Fruit fly (Drosophila melanogaster) whole organism, embryonic: ENCODE results near the gene Pif1.

ENCODE experiments used
- Ada2b ChIP-seq: fragments of 200-800 bp; sonication (Bioruptor generic); IDR thresholded peaks from 2 replicates; pipeline ENCODE4 v1.3.6; 2022; ENCODE audit warnings: missing biosample characterization, missing genetic modification characterization
- Atf3 ChIP-seq: fragments of 200-800 bp; sonication (Bioruptor generic); optimal IDR thresholded peaks from 3 replicates; lab custom pipeline; 2016; ENCODE audit warnings: missing biosample characterization, missing genetic modification characterization
- B-H2 ChIP-seq: fragments of 200-800 bp; sonication (Bioruptor generic); optimal IDR thresholded peaks from 2 replicates; lab custom pipeline; 2018; ENCODE audit warnings: missing biosample characterization, mild to moderate bottlenecking, missing genetic modification characterization
- Bgb ChIP-seq: fragments of 200-800 bp; sonication (Bioruptor generic); IDR thresholded peaks from 2 replicates; pipeline ENCODE4 v1.3.6; 2022; ENCODE audit warnings: missing biosample characterization, missing genetic modification characterization; ENCODE audit not compliant: partially characterized antibody
- Bteb2 ChIP-seq: fragments of 200-800 bp; sonication (Bioruptor generic); optimal IDR thresholded peaks from 2 replicates; lab custom pipeline; 2016; ENCODE audit warnings: missing biosample characterization, missing genetic modification characterization
- CG10366 ChIP-seq: fragments of 200-800 bp; sonication (Bioruptor generic); IDR thresholded peaks from 2 replicates; pipeline ENCODE4 v1.3.6; 2022; ENCODE audit warnings: missing biosample characterization, missing genetic modification characterization
- CG10654 ChIP-seq: fragments of 200-800 bp; sonication (Bioruptor generic); optimal IDR thresholded peaks from 2 replicates; lab custom pipeline; 2016; ENCODE audit warnings: missing biosample characterization, missing genetic modification characterization
- CG11093 ChIP-seq: fragments of 200-800 bp; sonication (Bioruptor generic); IDR thresholded peaks from 3 replicates; pipeline ENCODE4 v1.3.6; 2022; ENCODE audit warnings: missing biosample characterization, missing genetic modification characterization
- CG12942 ChIP-seq: fragments of 200-800 bp; sonication (Bioruptor generic); optimal IDR thresholded peaks from 3 replicates; lab custom pipeline; 2016; ENCODE audit warnings: missing biosample characterization, missing genetic modification characterization
- CG13624 ChIP-seq: fragments of 200-800 bp; sonication (Bioruptor generic); optimal IDR thresholded peaks from 2 replicates; lab custom pipeline; 2016; ENCODE audit warnings: missing biosample characterization, missing genetic modification characterization
- CG14014 ChIP-seq: fragments of 200-800 bp; sonication (Bioruptor generic); IDR thresholded peaks from 2 replicates; pipeline ENCODE4 v1.3.6; 2022; ENCODE audit warnings: missing biosample characterization, missing genetic modification characterization
- CG17186 ChIP-seq: fragments of 200-800 bp; sonication (Bioruptor generic); optimal IDR thresholded peaks from 3 replicates; lab custom pipeline; 2017; ENCODE audit warnings: missing biosample characterization, missing genetic modification reagents, missing genetic modification characterization
- CG17912 ChIP-seq: fragments of 200-800 bp; sonication (Bioruptor generic); optimal IDR thresholded peaks from 2 replicates; lab custom pipeline; 2018; ENCODE audit warnings: missing biosample characterization, mild to moderate bottlenecking, missing genetic modification characterization
- CG31224 ChIP-seq: fragments of 200-800 bp; sonication (Bioruptor generic); IDR thresholded peaks from 2 replicates; pipeline ENCODE4 v1.3.6; 2022; ENCODE audit warnings: missing biosample characterization, missing genetic modification characterization
- CG34376 ChIP-seq: fragments of 200-800 bp; sonication (Bioruptor generic); optimal IDR thresholded peaks from 2 replicates; lab custom pipeline; 2018; ENCODE audit warnings: missing biosample characterization, mild to moderate bottlenecking, missing genetic modification characterization
- CG5245 ChIP-seq: fragments of 200-800 bp; sonication (Bioruptor generic); optimal IDR thresholded peaks from 3 replicates; lab custom pipeline; 2016; ENCODE audit warnings: missing biosample characterization, missing genetic modification characterization
- CG6272 ChIP-seq: fragments of 200-800 bp; sonication (Bioruptor generic); IDR thresholded peaks from 2 replicates; pipeline ENCODE4 v1.3.6; 2022; ENCODE audit warnings: missing biosample characterization, missing genetic modification characterization
- CG6683 ChIP-seq: fragments of 200-800 bp; sonication (Bioruptor generic); optimal IDR thresholded peaks from 2 replicates; lab custom pipeline; 2017; ENCODE audit warnings: missing biosample characterization, mild to moderate bottlenecking, missing genetic modification characterization, missing genetic modification reagents
- CG7556 ChIP-seq: fragments of 200-800 bp; sonication (Bioruptor generic); optimal IDR thresholded peaks from 2 replicates; lab custom pipeline; 2017; ENCODE audit warnings: missing biosample characterization, mild to moderate bottlenecking, missing genetic modification characterization
- CG7987 ChIP-seq: fragments of 200-800 bp; sonication (Bioruptor generic); optimal IDR thresholded peaks from 2 replicates; lab custom pipeline; 2018; ENCODE audit warnings: missing biosample characterization, mild to moderate bottlenecking, missing genetic modification characterization, moderate library complexity
- Chrac-16 ChIP-seq: fragments of 200-800 bp; sonication (Bioruptor generic); optimal IDR thresholded peaks from 3 replicates; lab custom pipeline; 2016; ENCODE audit warnings: missing biosample characterization, missing genetic modification characterization
- CrebB ChIP-seq: fragments of 200-800 bp; sonication (Bioruptor generic); optimal IDR thresholded peaks from 3 replicates; lab custom pipeline; 2018; ENCODE audit warnings: missing biosample characterization, mild to moderate bottlenecking, missing genetic modification characterization
- Dbx ChIP-seq: fragments of 200-800 bp; sonication (Bioruptor generic); IDR thresholded peaks from 3 replicates; pipeline ENCODE4 v1.3.6; 2022; ENCODE audit warnings: missing biosample characterization, missing genetic modification characterization
- Fer2 ChIP-seq: fragments of 200-800 bp; sonication (Bioruptor generic); optimal IDR thresholded peaks from 2 replicates; lab custom pipeline; 2018; ENCODE audit warnings: missing biosample characterization, mild to moderate bottlenecking, missing genetic modification characterization, moderate library complexity
- Hr39 ChIP-seq: fragments of >200 bp; optimal IDR thresholded peaks from 2 replicates; lab custom pipeline; 2017
- Hsf ChIP-seq: fragments of 200-800 bp; sonication (Bioruptor generic); optimal IDR thresholded peaks from 3 replicates; lab custom pipeline; 2016; ENCODE audit warnings: missing biosample characterization, missing genetic modification characterization
- Mad ChIP-seq: fragments of 200-800 bp; sonication (Bioruptor generic); optimal IDR thresholded peaks from 2 replicates; lab custom pipeline; 2016; ENCODE audit warnings: missing biosample characterization, missing genetic modification characterization
- Mrtf ChIP-seq: fragments of 200-800 bp; sonication (Bioruptor generic); IDR thresholded peaks from 3 replicates; pipeline ENCODE4 v1.3.6; 2022; ENCODE audit warnings: missing biosample characterization, missing genetic modification characterization
- Nf-YB ChIP-seq: fragments of 200-800 bp; sonication (Bioruptor generic); optimal IDR thresholded peaks from 3 replicates; lab custom pipeline; 2019; ENCODE audit warnings: missing biosample characterization, mild to moderate bottlenecking, missing genetic modification characterization, moderate library complexity
- Nf-YC ChIP-seq: fragments of 200-800 bp; optimal IDR thresholded peaks from 3 replicates; lab custom pipeline; 2019; ENCODE audit warnings: missing biosample characterization, mild to moderate bottlenecking, missing genetic modification characterization, moderate library complexity
- Optix ChIP-seq: fragments of 200-800 bp; sonication (Bioruptor generic); IDR thresholded peaks from 3 replicates; pipeline ENCODE4 v1.3.6; 2022; ENCODE audit warnings: missing biosample characterization, missing genetic modification characterization
- Pdp1 ChIP-seq, 2 experiments: fragments of 200-800 bp; sonication (Bioruptor generic); optimal IDR thresholded peaks; 3 replicates each; lab custom pipeline; 2016; ENCODE audit warnings: missing biosample characterization in 2 of 2, missing genetic modification characterization in 2 of 2, mild to moderate bottlenecking in 1 of 2, moderate library complexity in 1 of 2
- Rx ChIP-seq: fragments of 200-800 bp; sonication (Bioruptor generic); IDR thresholded peaks from 2 replicates; pipeline ENCODE4 v1.3.6; 2022; ENCODE audit warnings: missing biosample characterization, missing genetic modification characterization
- Sin3A ChIP-seq: fragments of >200 bp; optimal IDR thresholded peaks from 2 replicates; lab custom pipeline; 2018
- Tbp ChIP-seq: fragments of >200 bp; optimal IDR thresholded peaks from 2 replicates; lab custom pipeline; 2018; ENCODE audit warnings: missing biosample characterization, missing genetic modification characterization
- Xbp1 ChIP-seq: fragments of 200-800 bp; sonication (Bioruptor generic); optimal IDR thresholded peaks from 3 replicates; lab custom pipeline; 2016; ENCODE audit warnings: missing biosample characterization, mild to moderate bottlenecking, missing genetic modification characterization
- Xrp1 ChIP-seq: fragments of 200-800 bp; sonication (Bioruptor generic); IDR thresholded peaks from 2 replicates; pipeline ENCODE4 v1.3.6; 2022; ENCODE audit warnings: missing biosample characterization, missing genetic modification characterization
- al ChIP-seq: fragments of 200-800 bp; sonication (Bioruptor generic); IDR thresholded peaks from 2 replicates; pipeline ENCODE4 v1.3.6; 2022; ENCODE audit warnings: missing biosample characterization, missing genetic modification characterization
- br ChIP-seq: fragments of >200 bp; optimal IDR thresholded peaks from 2 replicates; lab custom pipeline; 2017
- cad ChIP-seq: fragments of >200 bp; optimal IDR thresholded peaks from 2 replicates; lab custom pipeline; 2017; ENCODE audit warnings: missing biosample characterization, missing genetic modification characterization
- croc ChIP-seq: fragments of 200-800 bp; sonication (Bioruptor generic); conservative IDR thresholded peaks from 3 replicates; pipeline ENCODE4 v1.3.6; 2022; ENCODE audit warnings: missing biosample characterization, missing genetic modification characterization
- ems ChIP-seq: fragments of 200-800 bp; sonication (Bioruptor generic); optimal IDR thresholded peaks from 3 replicates; lab custom pipeline; 2016; ENCODE audit warnings: missing biosample characterization, missing genetic modification characterization
- fd64A ChIP-seq: fragments of 200-800 bp; sonication (Bioruptor generic); optimal IDR thresholded peaks from 3 replicates; lab custom pipeline; 2018; ENCODE audit warnings: missing biosample characterization, mild to moderate bottlenecking, missing genetic modification characterization
- hkb ChIP-seq, 2 experiments: fragments of 200-800 bp in 1 of 2; fragments of >200 bp in 1 of 2; sonication (Bioruptor generic) in 1 of 2; IDR thresholded peaks in 1 of 2; optimal IDR thresholded peaks in 1 of 2; 2 replicates each; pipeline versions ENCODE4 v1.3.6 to Lab custom; 2017 to 2022; ENCODE audit warnings: missing biosample characterization in 1 of 2, missing genetic modification characterization in 1 of 2
- insv ChIP-seq, 2 experiments: fragments of 200-800 bp; sonication (Bioruptor generic); optimal IDR thresholded peaks; 3 replicates each; lab custom pipeline; 2016 to 2018; ENCODE audit warnings: missing biosample characterization in 2 of 2, missing genetic modification characterization in 2 of 2
- lilli ChIP-seq: fragments of 200-800 bp; sonication (Bioruptor generic); optimal IDR thresholded peaks from 3 replicates; lab custom pipeline; 2016; ENCODE audit warnings: missing biosample characterization, missing genetic modification characterization
- lola ChIP-seq, 3 experiments: fragments of >200 bp in 2 of 3; fragments of 200-800 bp in 1 of 3; sonication (Bioruptor generic) in 1 of 3; optimal IDR thresholded peaks; 2 replicates each; lab custom pipeline; 2017 to 2019; ENCODE audit warnings: missing biosample characterization in 3 of 3, missing genetic modification characterization in 3 of 3, mild to moderate bottlenecking in 1 of 3, moderate library complexity in 1 of 3
- luna ChIP-seq: fragments of 200-800 bp; sonication (Bioruptor generic); optimal IDR thresholded peaks from 2 replicates; lab custom pipeline; 2016; ENCODE audit warnings: missing biosample characterization, missing genetic modification characterization
- pita ChIP-seq: fragments of 200-800 bp; sonication (Bioruptor generic); optimal IDR thresholded peaks from 2 replicates; lab custom pipeline; 2017; ENCODE audit warnings: missing biosample characterization, mild to moderate bottlenecking, missing genetic modification characterization
- sisA ChIP-seq: fragments of 200-800 bp; sonication (Bioruptor generic); IDR thresholded peaks from 2 replicates; pipeline ENCODE4 v1.3.6; 2022; ENCODE audit warnings: missing biosample characterization, missing genetic modification characterization
- zen ChIP-seq: fragments of 200-800 bp; sonication (Bioruptor generic); optimal IDR thresholded peaks from 3 replicates; lab custom pipeline; 2018; ENCODE audit warnings: missing biosample characterization, mild to moderate bottlenecking, missing genetic modification characterization, moderate library complexity

Pif1 gene

dm6 chr2L:3457007-3457406 lies 12.8 kb downstream of the Pif1 start, which contains the start of the genes Cog3 and Sec5 (continued):
- TF ChIP-seq Atf3 (GFP tag; lab: Kevin White, UChicago) = peak; percentile 9
- TF ChIP-seq CG7987 = peak; percentile 26
- no peak for TF ChIP-seq luna
- TF ChIP-seq cad (GFP tag; lab: Kevin White, UChicago) = no peak
- peak; percentile 52 for TF ChIP-seq lilli (GFP tag; lab: Kevin White, UChicago)
- TF ChIP-seq Chrac-16 (GFP tag; lab: Kevin White, UChicago) = peak; percentile 61
- peak; percentile 13; the same call in 1 of the 2 replicates for TF ChIP-seq sisA (GFP tag; lab: Robert Waterston, UW)
- peak; percentile 66 for TF ChIP-seq Fer2 (tag; lab: Kevin White, UChicago)
- peak; percentile 58 for TF ChIP-seq Xbp1 (GFP tag; lab: Kevin White, UChicago)
- TF ChIP-seq CG31224 (GFP tag; lab: Robert Waterston, UW) = peak; percentile 46; the same call in 1 of the 2 replicates
- peak; percentile 36 for TF ChIP-seq CG17912 (GFP tag; lab: Kevin White, UChicago)
- 0 out of 2 replicates have a peak, but pooled peaks have one; percentile 21 for TF ChIP-seq CG10366
- no peak for TF ChIP-seq CG13624 (GFP tag; lab: Kevin White, UChicago)
- peak; percentile 47; the same call in 1 of the 2 replicates for TF ChIP-seq CG14014 (GFP tag; lab: Robert Waterston, UW)
- peak; percentile 20 for TF ChIP-seq Bteb2 (GFP tag; lab: Kevin White, UChicago)
- TF ChIP-seq Mrtf (GFP tag; lab: Robert Waterston, UW) = peak; percentile 36; the same call in 1 of the 3 replicates
- peak; percentile 23; the same call in 1 of the 2 replicates for TF ChIP-seq Ada2b
- peak; percentile 67 for TF ChIP-seq zen
- TF ChIP-seq Rx (GFP tag; lab: Robert Waterston, UW) = no peak
- TF ChIP-seq B-H2 (GFP tag; lab: Kevin White, UChicago) = no peak
- TF ChIP-seq Xrp1 (GFP tag; lab: Robert Waterston, UW) = peak; percentile 68
- no peak for TF ChIP-seq Nf-YB (GFP tag; lab: Kevin White, UChicago)
- peak; percentile 60 for TF ChIP-seq CG17186 (GFP tag; lab: Kevin White, UChicago)
- TF ChIP-seq br (lab: Kevin White, UChicago) = no peak
- peak in 1 of 2 experiments; percentile 28 for TF ChIP-seq insv (GFP tag; optimal IDR thresholded peaks at IDR 0.05; lab: Kevin White, UChicago)
- TF ChIP-seq Mad (GFP tag; lab: Kevin White, UChicago) = peak; percentile 80
- 0 out of 2 replicates have a peak, but pooled peaks have one; percentile 6 for TF ChIP-seq Bgb (GFP tag; lab: Robert Waterston, UW)
- peak; percentile 57 for TF ChIP-seq ems
- TF ChIP-seq Sin3A (lab: Kevin White, UChicago) = peak; percentile 76
- TF ChIP-seq lola (GFP tag; optimal IDR thresholded peaks at IDR 0.05; lab: Kevin White, UChicago) = peak in 1 of 3 experiments; percentile 59
- TF ChIP-seq CG6683 = peak; percentile 33
- peak; percentile 55; the same call in 2 of the 3 replicates for TF ChIP-seq Dbx
- TF ChIP-seq pita = no peak
- TF ChIP-seq fd64A (GFP tag; lab: Kevin White, UChicago) = no peak
- TF ChIP-seq Optix (GFP tag; lab: Robert Waterston, UW) = no peak
- peak; percentile 81 for TF ChIP-seq Tbp (GFP tag; lab: Kevin White, UChicago)
- peak; percentile 73 for TF ChIP-seq al (GFP tag; lab: Robert Waterston, UW)
- TF ChIP-seq croc (GFP tag; lab: Robert Waterston, UW) = peak; percentile 26; the same call in 2 of the 3 replicates
- peak; percentile 22 to 71 for TF ChIP-seq Pdp1 (GFP tag; optimal IDR thresholded peaks at IDR 0.05; lab: Kevin White, UChicago)
- peak; percentile 72 for TF ChIP-seq hkb (optimal IDR thresholded peaks at IDR 0.05; lab: Kevin White, UChicago)
- no peak for TF ChIP-seq hkb (GFP tag; IDR thresholded peaks at IDR 0.05; lab: Robert Waterston, UW)
- TF ChIP-seq CG6272 (GFP tag; lab: Robert Waterston, UW) = peak; percentile 28; the same call in 1 of the 2 replicates
- no peak for TF ChIP-seq CG5245 (GFP tag; lab: Kevin White, UChicago)
- peak; percentile 47; the same call in 1 of the 3 replicates for TF ChIP-seq CG11093
- TF ChIP-seq Hr39 (lab: Kevin White, UChicago) = no peak
- TF ChIP-seq Hsf (GFP tag; lab: Kevin White, UChicago) = peak; percentile 19
- peak; percentile 29 for TF ChIP-seq CrebB
- TF ChIP-seq CG12942 (GFP tag; lab: Kevin White, UChicago) = peak; percentile 18
- peak; percentile 38 for TF ChIP-seq CG7556 (GFP tag; lab: Kevin White, UChicago)
- TF ChIP-seq Nf-YC (tag; lab: Kevin White, UChicago) = peak; percentile 75
- peak; percentile 34 for TF ChIP-seq CG10654 (GFP tag; lab: Kevin White, UChicago)
- peak; percentile 65 for TF ChIP-seq CG34376 (GFP tag; lab: Kevin White, UChicago)
